Fruit fly (Drosophila melanogaster): ENCODE measurements around the gene CG11672.
A peak's percentile ranks its signal among the peaks of the same experiment; 100 is the strongest.

CG11672 gene

dm6 chr3R:8282727-8283126 lies 7.7 kb downstream of the CG11672 start:
- TF ChIP-seq jim (GFP tag; optimal IDR thresholded peaks at IDR 0.05) (no peak), dl (GFP tag; optimal IDR thresholded peaks at IDR 0.05; ENCODE audit: insufficient read depth in 1 of 2, partially characterized antibody in 2 of 2) (no peak), lola (GFP tag; optimal IDR thresholded peaks at IDR 0.05) (no peak), Mio (GFP tag; optimal IDR thresholded peaks at IDR 0.05) (no peak), Dif (GFP tag; optimal IDR thresholded peaks at IDR 0.05; ENCODE audit: partially characterized antibody) (no peak), psq (GFP tag; optimal IDR thresholded peaks at IDR 0.05) (peak; percentile 4), CG9705 (GFP tag; optimal IDR thresholded peaks at IDR 0.05) (no peak), Vsx2 (GFP tag; optimal IDR thresholded peaks at IDR 0.05; ENCODE audit: partially characterized antibody) (no peak), Hr78 (GFP tag; optimal IDR thresholded peaks at IDR 0.05) (no peak), pan (optimal IDR thresholded peaks at IDR 0.05) (no peak), Hnf4 (GFP tag; optimal IDR thresholded peaks at IDR 0.05) (no peak), fru (GFP tag; optimal IDR thresholded peaks at IDR 0.05) (peak; percentile 39), h (GFP tag; optimal IDR thresholded peaks at IDR 0.05) (peak; percentile 51), Abd-B (GFP tag; optimal IDR thresholded peaks at IDR 0.05) (no peak), Dfd (GFP tag; optimal IDR thresholded peaks at IDR 0.05) (no peak), ey (GFP tag; optimal IDR thresholded peaks at IDR 0.05) (peak; percentile 48), GATAd (GFP tag; optimal IDR thresholded peaks at IDR 0.05) (no peak), foxo (GFP tag; optimal IDR thresholded peaks at IDR 0.05) (peak in 1 of 2 experiments; percentile 38), tai (GFP tag; optimal IDR thresholded peaks at IDR 0.05) (no peak), N (GFP tag; optimal IDR thresholded peaks at IDR 0.05) (no peak), Hr83 (GFP tag; optimal IDR thresholded peaks at IDR 0.05; ENCODE audit: poor library complexity, severe bottlenecking) (no peak), HLH106 (tag; optimal IDR thresholded peaks at IDR 0.05) (peak; percentile 51), woc (GFP tag; optimal IDR thresholded peaks at IDR 0.05) (peak; percentile 44), CrebA (GFP tag; optimal IDR thresholded peaks at IDR 0.05; ENCODE audit: borderline replicate concordance) (no peak), sv (GFP tag; optimal IDR thresholded peaks at IDR 0.05) (no peak), CG32264 (GFP tag; optimal IDR thresholded peaks at IDR 0.05) (no peak), Rel (GFP tag; optimal IDR thresholded peaks at IDR 0.05) (no peak), Rel (tag; optimal IDR thresholded peaks at IDR 0.05) (no peak), brk (GFP tag; optimal IDR thresholded peaks at IDR 0.05) (no peak), dsf (GFP tag; optimal IDR thresholded peaks at IDR 0.05; ENCODE audit: borderline replicate concordance) (no peak), OdsH (GFP tag; optimal IDR thresholded peaks at IDR 0.05) (peak; percentile 27), Jra (GFP tag; optimal IDR thresholded peaks at IDR 0.05) (no peak), sage (GFP tag; optimal IDR thresholded peaks at IDR 0.05) (no peak), rgr (GFP tag; optimal IDR thresholded peaks at IDR 0.05) (peak; percentile 46), Sp1 (GFP tag; optimal IDR thresholded peaks at IDR 0.05) (peak; percentile 44), dmrt93B (GFP tag; optimal IDR thresholded peaks at IDR 0.05) (no peak), Myc (optimal IDR thresholded peaks at IDR 0.05) (no peak), br (GFP tag; optimal IDR thresholded peaks at IDR 0.05) (peak; percentile 24), usp (GFP tag; optimal IDR thresholded peaks at IDR 0.05) (no peak)

- TF ChIP-seq Dif (GFP tag; optimal IDR thresholded peaks at IDR 0.05; ENCODE audit: partially characterized antibody): peak; percentile 20
- TF ChIP-seq dsf (GFP tag; optimal IDR thresholded peaks at IDR 0.05; ENCODE audit: borderline replicate concordance): no peak
- no peak for TF ChIP-seq Rel (GFP tag; optimal IDR thresholded peaks at IDR 0.05)
- TF ChIP-seq Rel (tag; optimal IDR thresholded peaks at IDR 0.05): peak; percentile 38
- TF ChIP-seq foxo (GFP tag; optimal IDR thresholded peaks at IDR 0.05): peak in 1 of 2 experiments; percentile 22
- no peak for TF ChIP-seq CG9705 (GFP tag; optimal IDR thresholded peaks at IDR 0.05)
- TF ChIP-seq HLH106 (tag; optimal IDR thresholded peaks at IDR 0.05): peak; percentile 43
- TF ChIP-seq Sp1 (GFP tag; optimal IDR thresholded peaks at IDR 0.05): peak; percentile 19
Observed at dm6 chr3R:8279970-8280369, 10.4 kb downstream of the CG11672 start.

Data from whole organism, wandering third instar larva.